Worm (Caenorhabditis elegans): ENCODE measurements around the gene Y39A1A.3.

DNA sequence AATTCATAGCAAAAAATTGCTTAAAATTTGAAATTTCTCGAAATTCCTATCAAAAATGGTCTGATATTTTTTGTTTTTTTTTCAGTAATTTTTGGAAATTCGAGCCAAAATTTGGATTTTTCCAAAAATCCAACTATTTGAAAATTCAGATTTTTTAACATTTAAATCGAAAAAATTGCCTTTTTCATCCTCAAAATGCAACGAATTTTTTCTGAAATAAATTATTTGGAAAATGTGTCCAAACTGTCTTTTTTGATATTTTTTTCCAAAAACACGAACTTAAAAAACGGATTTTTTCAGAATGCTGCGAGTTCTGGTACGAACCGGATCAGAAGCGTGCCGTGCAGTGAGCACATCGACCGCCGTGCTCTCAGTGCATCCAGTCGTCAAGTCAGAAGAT lies 18.9 kb upstream of the Y39A1A.3 start, which contains the start of gene mrpl-22:
- TF ChIP-seq efl-3 (GFP tag; optimal IDR thresholded peaks at IDR 0.05) (no peak), fkh-10 (GFP tag; optimal IDR thresholded peaks at IDR 0.05) (no peak), aha-1 (tag; optimal IDR thresholded peaks at IDR 0.05) (no peak), snpc-4 (tag; optimal IDR thresholded peaks at IDR 0.05) (no peak), rnt-1 (tag; optimal IDR thresholded peaks at IDR 0.05) (no peak)

Data from whole organism, L1 larva.